Worm (Caenorhabditis elegans): ENCODE measurements around the gene toca-1.

The toca-1 gene

DNA sequence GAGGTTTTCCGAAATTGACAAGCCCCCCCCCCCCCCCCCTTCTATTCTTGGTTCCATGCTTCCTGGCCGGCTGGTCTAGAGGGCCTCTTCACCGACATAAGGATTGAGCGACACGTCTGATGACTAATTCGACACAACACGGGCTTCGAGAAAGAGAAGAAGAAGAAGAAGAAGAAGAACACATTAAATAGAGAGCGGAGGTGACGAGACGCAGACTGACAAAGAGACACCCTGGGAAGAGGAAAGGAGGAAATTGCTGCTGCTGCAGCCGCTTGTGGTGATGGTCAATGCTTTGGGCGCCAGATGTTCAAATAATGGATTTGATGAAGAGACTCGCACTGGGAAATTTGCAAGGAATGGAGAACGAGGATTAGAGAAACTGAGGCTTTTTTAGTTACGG lies 3.3 kb upstream of the toca-1 start (continued):
- TF ChIP-seq tbx-7 (tag; optimal IDR thresholded peaks at IDR 0.05) (no peak), ceh-48 (tag; optimal IDR thresholded peaks at IDR 0.05) (no peak), ceh-30 (tag; optimal IDR thresholded peaks at IDR 0.05) (peak; percentile 27), mec-3 (tag; optimal IDR thresholded peaks at IDR 0.05; ENCODE audit: borderline replicate concordance) (no peak), elt-2 (tag; optimal IDR thresholded peaks at IDR 0.05) (no peak), ceh-45 (GFP tag; IDR thresholded peaks at IDR 0.05) (no peak), ceh-19 (GFP tag; optimal IDR thresholded peaks at IDR 0.05) (no peak), pha-4 (tag; optimal IDR thresholded peaks at IDR 0.05) (no peak), ref-2 (tag; optimal IDR thresholded peaks at IDR 0.05) (peak; percentile 36), unc-55 (GFP tag; optimal IDR thresholded peaks at IDR 0.05) (peak; percentile 71), ceh-34 (tag; optimal IDR thresholded peaks at IDR 0.05) (no peak), K09A11.1 (tag; optimal IDR thresholded peaks at IDR 0.05; ENCODE audit: insufficient read depth) (no peak), sox-4 (tag; optimal IDR thresholded peaks at IDR 0.05) (no peak), tbx-2 (tag; optimal IDR thresholded peaks at IDR 0.05) (peak; percentile 40), unc-3 (GFP tag; conservative IDR thresholded peaks at IDR 0.05) (no peak), unc-3 (tag; optimal IDR thresholded peaks at IDR 0.05) (no peak), zip-5 (tag; optimal IDR thresholded peaks at IDR 0.05) (no peak), ttx-3 (tag; optimal IDR thresholded peaks at IDR 0.05) (no peak), nhr-232 (tag; optimal IDR thresholded peaks at IDR 0.05) (no peak), ceh-6 (GFP tag; optimal IDR thresholded peaks at IDR 0.05) (no peak), ama-1 (optimal IDR thresholded peaks at IDR 0.05) (no peak), che-1 (tag; optimal IDR thresholded peaks at IDR 0.05) (peak; percentile 19), hlh-30 (tag; optimal IDR thresholded peaks at IDR 0.05; ENCODE audit: insufficient read depth) (peak; percentile 23), F13H6.1 (tag; optimal IDR thresholded peaks at IDR 0.05) (no peak), ceh-18 (tag; optimal IDR thresholded peaks at IDR 0.05) (peak; percentile 27), ceh-22 (tag; optimal IDR thresholded peaks at IDR 0.05) (no peak), fkh-6 (tag; optimal IDR thresholded peaks at IDR 0.05) (no peak), nhr-11 (tag; optimal IDR thresholded peaks at IDR 0.05) (no peak), pax-1 (tag; optimal IDR thresholded peaks at IDR 0.05) (no peak), ceh-2 (tag; optimal IDR thresholded peaks at IDR 0.05) (no peak), sdc-2 (tag; optimal IDR thresholded peaks at IDR 0.05) (peak; percentile 61)

DNA sequence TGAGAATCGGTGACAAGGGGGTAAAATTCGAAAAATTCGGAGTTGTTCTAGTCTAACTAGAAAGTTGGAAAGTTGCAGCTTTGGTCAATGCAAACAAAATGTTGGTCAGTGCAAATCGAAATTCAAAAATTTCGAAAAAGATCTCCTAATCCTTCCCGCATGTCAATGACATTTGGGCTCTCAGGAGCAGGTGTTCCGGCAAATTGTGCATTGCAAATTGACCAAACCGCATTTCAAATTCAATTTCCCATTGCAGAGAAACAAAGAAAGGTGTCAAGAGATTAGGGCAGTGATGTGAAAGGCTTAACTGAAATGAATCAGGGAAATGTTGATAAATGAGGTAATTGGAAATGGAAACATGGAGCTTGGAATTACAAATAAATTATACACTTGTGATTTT lies 2.0 kb upstream of the toca-1 start:
- no peak for TF ChIP-seq hlh-13 (GFP tag; optimal IDR thresholded peaks at IDR 0.05)
- no peak for TF ChIP-seq zip-5 (tag; optimal IDR thresholded peaks at IDR 0.05)

- TF ChIP-seq sox-2 (GFP tag; IDR thresholded peaks at IDR 0.05) = no peak
- no peak for TF ChIP-seq ceh-9 (tag; optimal IDR thresholded peaks at IDR 0.05)
- TF ChIP-seq syd-9 (tag; optimal IDR thresholded peaks at IDR 0.05) = no peak
- TF ChIP-seq npax-4 (tag; optimal IDR thresholded peaks at IDR 0.05) = no peak
- no peak for TF ChIP-seq nhr-11 (tag; optimal IDR thresholded peaks at IDR 0.05)
- no peak for TF ChIP-seq mec-3 (tag; optimal IDR thresholded peaks at IDR 0.05; ENCODE audit: borderline replicate concordance)
- TF ChIP-seq hlh-30 (tag; optimal IDR thresholded peaks at IDR 0.05; ENCODE audit: insufficient read depth) = peak; percentile 28
- TF ChIP-seq Y22D7AL.16 (tag; optimal IDR thresholded peaks at IDR 0.05) = no peak
- no peak for TF ChIP-seq gmeb-2 (tag; optimal IDR thresholded peaks at IDR 0.05)
- TF ChIP-seq ceh-31 (tag; optimal IDR thresholded peaks at IDR 0.05) = peak; percentile 29
- no peak for TF ChIP-seq ceh-34 (tag; optimal IDR thresholded peaks at IDR 0.05)
- no peak for TF ChIP-seq pax-1 (tag; optimal IDR thresholded peaks at IDR 0.05)
- TF ChIP-seq ceh-6 (GFP tag; optimal IDR thresholded peaks at IDR 0.05) = no peak
- TF ChIP-seq pros-1 (tag; optimal IDR thresholded peaks at IDR 0.05) = no peak
- no peak for TF ChIP-seq ceh-22 (tag; optimal IDR thresholded peaks at IDR 0.05)
- peak; percentile 32 for TF ChIP-seq rnt-1 (tag; optimal IDR thresholded peaks at IDR 0.05)
- TF ChIP-seq K02D7.2 (tag; optimal IDR thresholded peaks at IDR 0.05) = no peak
- no peak for TF ChIP-seq dve-1 (tag; optimal IDR thresholded peaks at IDR 0.05)
- no peak for TF ChIP-seq unc-42 (tag; optimal IDR thresholded peaks at IDR 0.05)
- TF ChIP-seq F13H6.1 (tag; optimal IDR thresholded peaks at IDR 0.05) = no peak
- TF ChIP-seq nfya-1 (tag; optimal IDR thresholded peaks at IDR 0.05) = peak; percentile 30
- TF ChIP-seq odd-2 (tag; optimal IDR thresholded peaks at IDR 0.05) = no peak
- TF ChIP-seq tbx-2 (tag; optimal IDR thresholded peaks at IDR 0.05) = no peak
- TF ChIP-seq pat-9 (tag; optimal IDR thresholded peaks at IDR 0.05) = no peak
- TF ChIP-seq hlh-15 (tag; optimal IDR thresholded peaks at IDR 0.05) = no peak
- no peak for TF ChIP-seq zip-5 (tag; optimal IDR thresholded peaks at IDR 0.05)
- no peak for TF ChIP-seq nhr-232 (tag; optimal IDR thresholded peaks at IDR 0.05)
- TF ChIP-seq madf-2 (tag; optimal IDR thresholded peaks at IDR 0.05) = no peak
- TF ChIP-seq unc-55 (GFP tag; optimal IDR thresholded peaks at IDR 0.05) = no peak
- TF ChIP-seq hlh-6 (tag; optimal IDR thresholded peaks at IDR 0.05) = no peak
Measured at ce11 chrX:1522068-1522467, 781 bp upstream of the toca-1 start.

Measured in whole organism, late embryonic.